Fruit fly (Drosophila melanogaster) whole organism, embryonic: ENCODE data around the gene DPCoAC.

Source experiments
- Abd-B ChIP-seq: fragments of 200-800 bp; sonication (Bioruptor generic); optimal IDR thresholded peaks from 2 replicates; lab custom pipeline; 2018; ENCODE audit warnings: missing biosample characterization, mild to moderate bottlenecking, missing genetic modification characterization, moderate library complexity
- CG10274 ChIP-seq: fragments of 200-800 bp; sonication (Bioruptor generic); optimal IDR thresholded peaks from 3 replicates; lab custom pipeline; 2017; ENCODE audit warnings: missing biosample characterization, mild to moderate bottlenecking, missing genetic modification characterization
- CG10959 ChIP-seq: fragments of 200-800 bp; sonication (Bioruptor generic); IDR thresholded peaks from 2 replicates; pipeline ENCODE4 v1.3.6; 2022; ENCODE audit warnings: missing biosample characterization, missing genetic modification characterization
- CG11085 ChIP-seq: fragments of 200-800 bp; sonication (Bioruptor generic); IDR thresholded peaks from 2 replicates; pipeline ENCODE4 v1.3.6; 2022; ENCODE audit warnings: missing biosample characterization, missing genetic modification characterization
- CG11093 ChIP-seq: fragments of 200-800 bp; sonication (Bioruptor generic); IDR thresholded peaks from 3 replicates; pipeline ENCODE4 v1.3.6; 2022; ENCODE audit warnings: missing biosample characterization, missing genetic modification characterization
- CG12155 ChIP-seq: fragments of 200-800 bp; sonication (Bioruptor generic); optimal IDR thresholded peaks from 3 replicates; lab custom pipeline; 2016; ENCODE audit warnings: missing biosample characterization, missing genetic modification characterization
- CG12219 ChIP-seq: fragments of 200-800 bp; sonication (Bioruptor generic); optimal IDR thresholded peaks from 3 replicates; lab custom pipeline; 2018; ENCODE audit warnings: missing biosample characterization, mild to moderate bottlenecking, missing genetic modification characterization
- CG13123 ChIP-seq: fragments of 200-800 bp; sonication (Bioruptor generic); optimal IDR thresholded peaks from 2 replicates; lab custom pipeline; 2016; ENCODE audit warnings: missing biosample characterization, missing genetic modification characterization
- CG13296 ChIP-seq: fragments of 200-800 bp; sonication (Bioruptor generic); optimal IDR thresholded peaks from 3 replicates; lab custom pipeline; 2018; ENCODE audit warnings: missing biosample characterization, mild to moderate bottlenecking, missing genetic modification characterization
- CG15514 ChIP-seq: fragments of 200-800 bp; sonication (Bioruptor generic); optimal IDR thresholded peaks from 3 replicates; lab custom pipeline; 2017; ENCODE audit warnings: missing biosample characterization, missing genetic modification characterization, mild to moderate bottlenecking, moderate library complexity, missing genetic modification reagents
- CG18619 ChIP-seq: fragments of 200-800 bp; sonication (Bioruptor generic); optimal IDR thresholded peaks from 3 replicates; lab custom pipeline; 2017; ENCODE audit warnings: missing biosample characterization, mild to moderate bottlenecking, missing genetic modification characterization
- CG30431 ChIP-seq: fragments of 200-800 bp; sonication (Bioruptor generic); optimal IDR thresholded peaks from 2 replicates; lab custom pipeline; 2017; ENCODE audit warnings: missing biosample characterization, missing genetic modification characterization
- CG34422 ChIP-seq: fragments of 200-800 bp; sonication (Bioruptor generic); IDR thresholded peaks from 3 replicates; pipeline ENCODE4 v1.3.6; 2022; ENCODE audit warnings: missing biosample characterization, missing genetic modification characterization
- CG4707 ChIP-seq: fragments of 200-800 bp; sonication (Bioruptor generic); optimal IDR thresholded peaks from 2 replicates; lab custom pipeline; 2018; ENCODE audit warnings: missing biosample characterization, mild to moderate bottlenecking, missing genetic modification characterization, moderate library complexity
- CG7786 ChIP-seq: fragments of 200-800 bp; sonication (Bioruptor generic); optimal IDR thresholded peaks from 2 replicates; lab custom pipeline; 2016; ENCODE audit warnings: missing biosample characterization, missing genetic modification characterization
- CG8765 ChIP-seq: fragments of 200-800 bp; sonication (Bioruptor generic); IDR thresholded peaks from 2 replicates; pipeline ENCODE4 v1.3.6; 2022; ENCODE audit warnings: missing biosample characterization, missing genetic modification characterization
- CoRest ChIP-seq: fragments of 200-800 bp; sonication (Bioruptor generic); optimal IDR thresholded peaks from 3 replicates; lab custom pipeline; 2018; ENCODE audit warnings: missing biosample characterization, mild to moderate bottlenecking, missing genetic modification characterization, moderate library complexity
- D19B ChIP-seq: fragments of 200-800 bp; sonication (Bioruptor generic); optimal IDR thresholded peaks from 2 replicates; lab custom pipeline; 2017; ENCODE audit warnings: missing biosample characterization, mild to moderate bottlenecking, missing genetic modification characterization
- HLH3B ChIP-seq: fragments of 200-800 bp; sonication (Bioruptor generic); IDR thresholded peaks from 2 replicates; pipeline ENCODE4 v1.3.6; 2022; ENCODE audit warnings: missing biosample characterization, missing genetic modification characterization
- HLH54F ChIP-seq: fragments of 200-800 bp; sonication (Bioruptor generic); optimal IDR thresholded peaks from 3 replicates; lab custom pipeline; 2016; ENCODE audit warnings: missing biosample characterization, missing genetic modification characterization
- Hr3 ChIP-seq: fragments of 200-800 bp; sonication (Bioruptor generic); optimal IDR thresholded peaks from 3 replicates; lab custom pipeline; 2016; ENCODE audit warnings: missing biosample characterization, missing genetic modification characterization
- Mad ChIP-seq: fragments of 200-800 bp; sonication (Bioruptor generic); optimal IDR thresholded peaks from 2 replicates; lab custom pipeline; 2016; ENCODE audit warnings: missing biosample characterization, missing genetic modification characterization
- Max ChIP-seq: fragments of 200-800 bp; sonication (Bioruptor generic); optimal IDR thresholded peaks from 2 replicates; lab custom pipeline; 2016; ENCODE audit warnings: missing biosample characterization, mild to moderate bottlenecking, missing genetic modification characterization
- Med ChIP-seq: fragments of 200-800 bp; sonication (Bioruptor generic); peaks from one replicate; lab custom pipeline; 2016; ENCODE audit warnings: missing biosample characterization, missing genetic modification characterization, mild to moderate bottlenecking, inconsistent platforms, moderate library complexity
- Six4 ChIP-seq: fragments of 200-800 bp; sonication (Bioruptor generic); optimal IDR thresholded peaks from 2 replicates; lab custom pipeline; 2016; ENCODE audit warnings: missing biosample characterization, missing genetic modification characterization
- Spps ChIP-seq: fragments of 200-800 bp; sonication (Bioruptor generic); optimal IDR thresholded peaks from 2 replicates; lab custom pipeline; 2018; ENCODE audit warnings: missing biosample characterization, mild to moderate bottlenecking, missing genetic modification characterization
- Stat92E ChIP-seq, 3 experiments: fragments of >200 bp in 2 of 3; fragments of 200-800 bp in 1 of 3; sonication (Bioruptor generic) in 1 of 3; optimal IDR thresholded peaks; 2 replicates each; lab custom pipeline; 2017 to 2019; ENCODE audit warnings: missing biosample characterization in 3 of 3, missing genetic modification characterization in 3 of 3, mild to moderate bottlenecking in 1 of 3, moderate library complexity in 1 of 3
- amos ChIP-seq: fragments of 200-800 bp; sonication (Bioruptor generic); IDR thresholded peaks from 2 replicates; pipeline ENCODE4 v1.3.6; 2022; ENCODE audit warnings: missing biosample characterization, missing genetic modification characterization; ENCODE audit not compliant: partially characterized antibody
- bcd ChIP-seq: fragments of 200-800 bp; sonication (Bioruptor generic); optimal IDR thresholded peaks from 2 replicates; lab custom pipeline; 2017; ENCODE audit warnings: missing biosample characterization, mild to moderate bottlenecking, missing genetic modification characterization
- crc ChIP-seq: fragments of 200-800 bp; sonication (Bioruptor generic); optimal IDR thresholded peaks from 2 replicates; lab custom pipeline; 2016; ENCODE audit warnings: missing biosample characterization, missing genetic modification characterization
- dimm ChIP-seq: fragments of 200-800 bp; sonication (Bioruptor generic); IDR thresholded peaks from 2 replicates; pipeline ENCODE4 v1.3.6; 2022; ENCODE audit warnings: missing biosample characterization, missing genetic modification characterization
- her ChIP-seq: fragments of 200-800 bp; sonication (Bioruptor generic); optimal IDR thresholded peaks from 2 replicates; lab custom pipeline; 2016; ENCODE audit warnings: missing biosample characterization, missing genetic modification characterization
- lbe ChIP-seq: fragments of 200-800 bp; sonication (Bioruptor generic); optimal IDR thresholded peaks from 2 replicates; lab custom pipeline; 2016; ENCODE audit warnings: missing biosample characterization, mild to moderate bottlenecking, missing genetic modification characterization
- lmd ChIP-seq: fragments of 200-800 bp; sonication (Bioruptor generic); IDR thresholded peaks from 2 replicates; pipeline ENCODE4 v1.3.6; 2022; ENCODE audit warnings: missing biosample characterization, missing genetic modification characterization
- mam ChIP-seq: fragments of 200-800 bp; sonication (Bioruptor generic); optimal IDR thresholded peaks from 3 replicates; lab custom pipeline; 2016; ENCODE audit warnings: missing biosample characterization, missing genetic modification characterization
- peb ChIP-seq: fragments of 200-800 bp; sonication (Bioruptor generic); IDR thresholded peaks from 2 replicates; pipeline ENCODE4 v1.3.6; 2022; ENCODE audit warnings: missing biosample characterization, missing genetic modification characterization
- pros ChIP-seq: fragments of 200-800 bp; sonication (Bioruptor generic); optimal IDR thresholded peaks from 3 replicates; lab custom pipeline; 2019; ENCODE audit warnings: missing biosample characterization, mild to moderate bottlenecking, missing genetic modification characterization, moderate library complexity
- salm ChIP-seq: fragments of 200-800 bp; sonication (Bioruptor generic); optimal IDR thresholded peaks from 2 replicates; lab custom pipeline; 2018; ENCODE audit warnings: missing biosample characterization, mild to moderate bottlenecking, missing genetic modification characterization
- sens ChIP-seq: fragments of 200-800 bp; sonication (Bioruptor generic); peaks from one replicate; lab custom pipeline; 2016; ENCODE audit warnings: missing biosample characterization, missing genetic modification characterization
- sens-2 ChIP-seq: fragments of 200-800 bp; sonication (Bioruptor generic); IDR thresholded peaks from 2 replicates; pipeline ENCODE4 v1.3.6; 2022; ENCODE audit warnings: missing biosample characterization, missing genetic modification characterization
- so ChIP-seq: fragments of 200-800 bp; sonication (Bioruptor generic); IDR thresholded peaks from 3 replicates; pipeline ENCODE4 v1.3.6; 2022; ENCODE audit warnings: missing biosample characterization, missing genetic modification characterization
- sob ChIP-seq: fragments of 200-800 bp; sonication (Bioruptor generic); IDR thresholded peaks from 2 replicates; pipeline ENCODE4 v1.3.6; 2022; ENCODE audit warnings: missing biosample characterization, missing genetic modification characterization
- sug ChIP-seq: fragments of 200-800 bp; optimal IDR thresholded peaks from 2 replicates; lab custom pipeline; 2019; ENCODE audit warnings: missing biosample characterization, mild to moderate bottlenecking, missing genetic modification characterization, moderate library complexity
- unpg ChIP-seq: fragments of 200-800 bp; sonication (Bioruptor generic); optimal IDR thresholded peaks from 3 replicates; lab custom pipeline; 2018; ENCODE audit warnings: missing biosample characterization, mild to moderate bottlenecking, missing genetic modification characterization, moderate library complexity
- wor ChIP-seq: fragments of 200-800 bp; sonication (Bioruptor generic); IDR thresholded peaks from 2 replicates; pipeline ENCODE4 v1.3.6; 2022; ENCODE audit warnings: missing biosample characterization, missing genetic modification characterization

Gene DPCoAC

DNA sequence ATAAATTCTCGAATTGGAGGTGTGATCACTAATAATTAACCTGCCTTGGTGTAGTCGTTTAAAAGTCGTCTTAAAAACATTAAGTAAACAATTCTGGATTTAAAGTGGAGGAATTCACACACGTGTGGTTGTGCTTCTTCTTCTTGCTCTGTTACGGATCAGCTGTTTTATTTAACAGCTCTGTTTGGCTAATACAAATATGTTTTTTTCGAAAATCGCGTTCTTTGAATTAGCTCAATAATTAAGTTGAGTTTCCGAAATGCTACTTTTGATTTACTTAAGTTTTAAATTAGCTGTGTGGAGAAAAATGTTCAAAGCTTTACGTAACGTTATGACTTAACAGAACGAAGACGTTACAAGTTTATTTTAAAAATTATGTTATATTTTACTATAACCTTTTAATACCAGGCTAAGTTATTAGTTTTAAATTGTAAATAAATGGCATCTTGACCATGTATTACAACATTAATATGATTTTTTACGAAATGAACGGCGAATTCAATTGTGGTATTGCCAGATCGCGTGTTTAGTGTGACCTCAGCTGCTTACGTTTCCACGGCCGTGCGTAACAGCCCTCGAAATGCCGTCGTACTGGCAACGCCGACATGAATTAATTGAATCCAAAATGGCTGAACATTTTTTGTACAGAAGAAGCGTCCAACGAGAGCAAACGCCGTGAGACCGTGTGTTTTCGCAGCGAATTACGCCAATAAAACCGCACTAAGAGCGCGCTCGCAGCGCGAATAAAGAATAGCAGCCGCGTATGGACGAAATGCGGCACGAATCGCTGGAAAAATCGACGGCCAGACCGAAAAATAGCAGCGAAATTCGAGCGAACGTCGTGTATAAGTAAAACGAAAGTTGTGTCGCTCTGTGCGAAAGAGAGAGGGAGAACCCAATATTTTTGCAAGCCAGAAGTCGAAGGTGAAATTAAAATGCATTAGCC lies 35.3 kb upstream of the DPCoAC start, which contains the start of the genes Pus1 and bon (continued):
- TF ChIP-seq sob (peak; percentile 22; the same call in 1 of the 2 replicates), CG10274 (GFP tag; lab: Kevin White, UChicago) (no peak), D19B (no peak), sens (peak; percentile 89), Max (GFP tag; lab: Kevin White, UChicago) (peak; percentile 38), sug (tag; lab: Kevin White, UChicago) (peak; percentile 47), Six4 (GFP tag; lab: Kevin White, UChicago) (peak; percentile 1), CG12219 (GFP tag; lab: Kevin White, UChicago) (no peak), CG10959 (GFP tag; lab: Robert Waterston, UW) (no peak), amos (GFP tag; lab: Robert Waterston, UW) (peak; percentile 32; the same call in 1 of the 2 replicates), HLH3B (GFP tag; lab: Robert Waterston, UW) (no peak), salm (tag; lab: Kevin White, UChicago) (no peak), bcd (no peak), Stat92E (GFP tag; optimal IDR thresholded peaks at IDR 0.05; lab: Kevin White, UChicago) (no peak), CoRest (no peak), CG34422 (GFP tag; lab: Robert Waterston, UW) (peak; percentile 72; the same call in 2 of the 3 replicates), CG8765 (GFP tag; lab: Robert Waterston, UW) (no peak), Abd-B (GFP tag; lab: Kevin White, UChicago) (no peak), her (no peak), peb (GFP tag; lab: Robert Waterston, UW) (no peak), CG18619 (no peak), lmd (GFP tag; lab: Robert Waterston, UW) (no peak), HLH54F (GFP tag; lab: Kevin White, UChicago) (peak; percentile 30), pros (GFP tag; lab: Kevin White, UChicago) (no peak), CG11085 (GFP tag; lab: Robert Waterston, UW) (no peak), Med (peak; percentile 87), Mad (GFP tag; lab: Kevin White, UChicago) (peak; percentile 42), lbe (GFP tag; lab: Kevin White, UChicago) (no peak), CG13123 (GFP tag; lab: Kevin White, UChicago) (no peak), so (GFP tag; lab: Robert Waterston, UW) (no peak), sens-2 (GFP tag; lab: Robert Waterston, UW) (no peak), dimm (GFP tag; lab: Robert Waterston, UW) (no peak), Hr3 (no peak), CG7786 (GFP tag; lab: Kevin White, UChicago) (no peak), CG30431 (GFP tag; lab: Kevin White, UChicago) (no peak), mam (GFP tag; lab: Kevin White, UChicago) (peak; percentile 41), CG4707 (no peak), crc (GFP tag; lab: Kevin White, UChicago) (no peak), Spps (tag; lab: Kevin White, UChicago) (no peak), CG12155 (GFP tag; lab: Kevin White, UChicago) (peak; percentile 52), CG15514 (peak; percentile 82), unpg (GFP tag; lab: Kevin White, UChicago) (no peak), CG13296 (GFP tag; lab: Kevin White, UChicago) (no peak), wor (GFP tag; lab: Robert Waterston, UW) (no peak), CG11093 (GFP tag; lab: Robert Waterston, UW) (no peak)
- TF ChIP-seq, all 482 proteins: peak for 140
